Worm (Caenorhabditis elegans) whole organism, L1 larva: ENCODE measurements around the gene K09F5.6.

ENCODE experiments used
- alr-1 ChIP-seq: fragments of 200-800 bp; sonication (Bioruptor generic); optimal IDR thresholded peaks from 2 replicates; lab custom pipeline; 2018; ENCODE audit warnings: borderline replicate concordance, mild to moderate bottlenecking, missing genetic modification characterization, missing compliant biosample characterization
- ama-1 ChIP-seq: fragments of 150-350 bp; optimal IDR thresholded peaks from 2 replicates; lab custom pipeline; 2014
- efl-1 ChIP-seq, 4 experiments: fragments of 150-350 bp; optimal IDR thresholded peaks in 3 of 4; peaks in 1 of 4; 1 replicate in 1 of 4; 2 replicates in 3 of 4; lab custom pipeline; 2014; ENCODE audit warnings: missing biosample characterization in 2 of 4, missing genetic modification characterization in 2 of 4, missing genetic modification reagents in 2 of 4
- elt-2 ChIP-seq: sonication (generic microtip); optimal IDR thresholded peaks from 2 replicates; lab custom pipeline; 2016; ENCODE audit warnings: missing genetic modification characterization, mild to moderate bottlenecking, inconsistent platforms, missing compliant biosample characterization, missing genetic modification reagents
- elt-3 ChIP-seq, 6 experiments: fragments of 150-350 bp in 1 of 6; sonication (generic microtip); optimal IDR thresholded peaks; 2 replicates each; lab custom pipeline; 2017 to 2018; ENCODE audit warnings: missing biosample characterization in 6 of 6, missing genetic modification characterization in 6 of 6, inconsistent platforms in 1 of 6
- lin-15B ChIP-seq: fragments of 150-350 bp; sonication (generic microtip); optimal IDR thresholded peaks from 3 replicates; lab custom pipeline; 2014; ENCODE audit warnings: missing biosample characterization, missing genetic modification characterization
- pag-3 ChIP-seq: sonication (generic microtip); optimal IDR thresholded peaks from 2 replicates; lab custom pipeline; 2017; ENCODE audit warnings: missing genetic modification characterization, mild to moderate bottlenecking, missing compliant biosample characterization, antibody characterized with exemption, borderline replicate concordance; ENCODE audit not compliant: insufficient read depth

DNA sequence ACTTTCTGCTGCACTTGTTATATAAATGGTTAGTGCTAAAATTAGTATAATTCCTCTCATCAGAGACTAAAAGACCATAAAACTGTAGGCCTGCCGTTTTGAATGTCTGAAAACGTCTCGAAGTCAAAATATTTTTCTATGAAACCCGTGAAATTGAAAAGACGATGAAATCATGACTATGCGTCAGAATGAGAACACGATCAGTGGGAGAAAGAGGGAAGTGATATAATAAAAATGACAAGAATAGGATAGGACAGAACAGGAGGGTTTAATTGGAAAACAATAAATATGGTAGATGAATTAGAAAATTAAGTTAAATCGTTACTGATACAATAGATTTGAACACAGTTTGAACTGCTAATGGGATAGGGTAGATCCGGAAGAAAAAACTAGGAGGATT, 48.4 kb upstream of the K09F5.6 start, which contains the start of gene F27D9.7:
- TF ChIP-seq efl-1 (optimal IDR thresholded peaks at IDR 0.05; lab: Kevin White, UChicago) (no peak), efl-1 (GFP tag; optimal IDR thresholded peaks at IDR 0.05 in 1 of 2; lab: Kevin White, UChicago) (no peak), alr-1 (no peak), elt-2 (tag; lab: Kevin White, UChicago) (no peak), lin-15B (tag; lab: Kevin White, UChicago) (no peak), pag-3 (no peak), elt-3 (tag; optimal IDR thresholded peaks at IDR 0.05; lab: Kevin White, UChicago) (no peak), ama-1 (no peak)
